Worm (Caenorhabditis elegans) whole organism, L4 larva: ENCODE measurements around the gene F14D7.3.
A peak's percentile ranks its signal among the peaks of the same experiment; 100 is the strongest.

ENCODE experiments used
- F26F4.8 ChIP-seq: fragments of 200-800 bp; sonication (Bioruptor generic); conservative IDR thresholded peaks from 2 replicates; pipeline ENCODE4 v1.3.6; 2022; ENCODE audit warnings: missing genetic modification characterization, missing compliant biosample characterization
- T26A8.4 ChIP-seq: fragments of 200-800 bp; sonication (Bioruptor generic); IDR thresholded peaks from 2 replicates; pipeline ENCODE4 v1.3.6; 2022; ENCODE audit warnings: missing genetic modification characterization, missing compliant biosample characterization
- Y48G9A.11 ChIP-seq: fragments of 200-800 bp; sonication (Bioruptor generic); IDR thresholded peaks from 2 replicates; pipeline ENCODE4 v1.3.6; 2022; ENCODE audit warnings: missing genetic modification reagents, missing genetic modification characterization, missing compliant biosample characterization
- Y75B8A.6 ChIP-seq: fragments of 200-800 bp; sonication (Bioruptor generic); IDR thresholded peaks from 2 replicates; pipeline ENCODE4 v1.3.6; 2022; ENCODE audit warnings: missing genetic modification reagents, missing genetic modification characterization, missing compliant biosample characterization
- ZK546.5 ChIP-seq, 2 experiments: sonication (generic microtip); optimal IDR thresholded peaks; 2 replicates each; lab custom pipeline; 2017; ENCODE audit warnings: missing biosample characterization in 2 of 2, missing genetic modification characterization in 2 of 2
- ama-1 ChIP-seq: fragments of 150-350 bp; optimal IDR thresholded peaks from 2 replicates; lab custom pipeline; 2014; ENCODE audit warnings: inconsistent platforms, mixed read lengths
- cey-2 ChIP-seq: sonication (generic microtip); optimal IDR thresholded peaks from 3 replicates; lab custom pipeline; 2017; ENCODE audit warnings: missing genetic modification characterization, mild to moderate bottlenecking, missing compliant biosample characterization, antibody characterized with exemption, borderline replicate concordance; ENCODE audit not compliant: insufficient read depth
- ctbp-1 ChIP-seq: fragments of 200-800 bp; sonication (Bioruptor generic); IDR thresholded peaks from 2 replicates; pipeline ENCODE4 v1.3.6; 2022; ENCODE audit warnings: missing genetic modification reagents, missing genetic modification characterization, missing compliant biosample characterization
- dpl-1 ChIP-seq: fragments of 150-350 bp; optimal IDR thresholded peaks from 2 replicates; lab custom pipeline; 2014; ENCODE audit warnings: missing biosample characterization, missing genetic modification reagents, missing genetic modification characterization
- duxl-1 ChIP-seq: sonication (generic microtip); optimal IDR thresholded peaks from 2 replicates; lab custom pipeline; 2016; ENCODE audit warnings: mild to moderate bottlenecking, missing genetic modification characterization, moderate library complexity, missing compliant biosample characterization; ENCODE audit not compliant: poor library complexity
- egl-27 ChIP-seq: sonication (generic microtip); optimal IDR thresholded peaks from 3 replicates; lab custom pipeline; 2017; ENCODE audit warnings: missing biosample characterization, missing genetic modification reagents, missing genetic modification characterization
- jun-1 ChIP-seq: fragments of 150-350 bp; optimal IDR thresholded peaks from 2 replicates; lab custom pipeline; 2014; ENCODE audit warnings: missing biosample characterization, missing genetic modification reagents, missing genetic modification characterization
- lim-7 ChIP-seq: fragments of 200-800 bp; sonication (Bioruptor generic); IDR thresholded peaks from 2 replicates; pipeline ENCODE4 v1.3.6; 2022; ENCODE audit warnings: missing genetic modification characterization, missing compliant biosample characterization
- lin-1 ChIP-seq: fragments of 200-800 bp; sonication (Bioruptor generic); IDR thresholded peaks from 2 replicates; pipeline ENCODE4 v1.3.6; 2022; ENCODE audit warnings: missing genetic modification reagents, missing genetic modification characterization, missing compliant biosample characterization
- lin-29 ChIP-seq: fragments of 200-800 bp; sonication (Bioruptor generic); IDR thresholded peaks from 2 replicates; pipeline ENCODE4 v1.3.6; 2022; ENCODE audit warnings: missing genetic modification reagents, missing genetic modification characterization, missing compliant biosample characterization
- mdl-1 ChIP-seq, 2 experiments: fragments of 150-350 bp in 1 of 2; sonication (generic microtip) in 1 of 2; optimal IDR thresholded peaks; 2 replicates each; lab custom pipeline; 2014 to 2017; ENCODE audit warnings: missing biosample characterization in 2 of 2, missing genetic modification characterization in 2 of 2
- mes-2 ChIP-seq: sonication (generic microtip); optimal IDR thresholded peaks from 2 replicates; lab custom pipeline; 2016; ENCODE audit warnings: missing genotype, mild to moderate bottlenecking, missing genetic modification characterization, missing compliant biosample characterization; ENCODE audit not compliant: poor library complexity, severe bottlenecking
- mxl-2 ChIP-seq: fragments of 200-800 bp; sonication (Bioruptor generic); conservative IDR thresholded peaks from 2 replicates; pipeline ENCODE4 v1.3.6; 2022; ENCODE audit warnings: missing genetic modification reagents, missing genetic modification characterization, missing compliant biosample characterization
- nhr-28 ChIP-seq: fragments of 150-350 bp; optimal IDR thresholded peaks from 2 replicates; lab custom pipeline; 2014; ENCODE audit warnings: missing biosample characterization, missing genetic modification characterization
- nhr-77 ChIP-seq: fragments of 150-350 bp; optimal IDR thresholded peaks from 2 replicates; lab custom pipeline; 2014; ENCODE audit warnings: missing biosample characterization, missing genetic modification characterization
- php-3 ChIP-seq: fragments of 200-800 bp; sonication (Bioruptor generic); IDR thresholded peaks from 2 replicates; pipeline ENCODE4 v1.3.6; 2022; ENCODE audit warnings: missing genetic modification reagents, missing genetic modification characterization, missing compliant biosample characterization
- tra-1 ChIP-seq: fragments of 200-800 bp; sonication (Bioruptor generic); IDR thresholded peaks from 2 replicates; pipeline ENCODE4 v1.3.6; 2022; ENCODE audit warnings: missing genetic modification reagents, missing genetic modification characterization, missing compliant biosample characterization
- unc-62 ChIP-seq, 3 experiments: fragments of 150-350 bp in 1 of 3; sonication (generic microtip); optimal IDR thresholded peaks in 2 of 3; peaks in 1 of 3; 1 replicate in 1 of 3; 2 replicates in 2 of 3; lab custom pipeline; 2014 to 2017; ENCODE audit warnings: missing biosample characterization in 3 of 3, missing genetic modification characterization in 3 of 3, missing genetic modification reagents in 3 of 3, missing genotype in 1 of 3
- zfp-2 ChIP-seq: sonication (generic microtip); optimal IDR thresholded peaks from 2 replicates; lab custom pipeline; 2016; ENCODE audit warnings: mild to moderate bottlenecking, missing genetic modification characterization, missing compliant biosample characterization
- zip-2 ChIP-seq: fragments of 150-350 bp; optimal IDR thresholded peaks from 2 replicates; lab custom pipeline; 2014; ENCODE audit warnings: missing biosample characterization, missing genetic modification characterization
- ztf-11 ChIP-seq: fragments of 150-350 bp; optimal IDR thresholded peaks from 2 replicates; lab custom pipeline; 2014; ENCODE audit warnings: missing biosample characterization, missing genetic modification characterization

The F14D7.3 gene

DNA sequence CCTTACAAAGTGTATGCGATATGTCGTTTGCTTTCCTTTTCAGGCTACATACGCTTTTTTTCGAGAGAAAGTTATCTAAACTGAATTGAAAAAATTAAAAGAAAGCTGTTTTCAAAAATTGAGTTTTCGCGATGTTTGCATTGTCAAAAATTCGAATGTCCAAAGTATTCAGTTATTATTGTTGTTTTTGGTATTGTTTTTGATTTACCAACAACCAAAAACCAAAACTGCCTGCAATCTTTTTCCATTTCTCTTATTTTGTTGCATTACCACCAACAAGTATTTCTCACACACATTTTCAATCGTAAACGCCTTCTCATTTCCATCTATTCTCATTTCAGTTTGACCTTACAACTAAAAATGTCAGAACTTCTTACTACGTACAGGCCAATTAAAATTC lies 32.2 kb downstream of the F14D7.3 start, which contains the start of gene pepm-1:
Gene pepm-1, plus strand, starts transcription at position 301 of the 400 bp plus-strand sequence.
- TF ChIP-seq F26F4.8: no peak
- TF ChIP-seq nhr-28 (tag; lab: Kevin White, UChicago): no peak
- no peak for TF ChIP-seq php-3 (GFP tag; lab: Robert Waterston, UW)
- no peak for TF ChIP-seq zip-2 (tag; lab: Kevin White, UChicago)

ce11 chrV:14331477-14331876 lies 34.9 kb downstream of the F14D7.3 start, which contains the start of gene F47B8.8:
Gene F47B8.8, plus strand, starts transcription at chrV:14331733.
- TF ChIP-seq mdl-1 (tag; optimal IDR thresholded peaks at IDR 0.05; lab: Kevin White, UChicago) (peak in 1 of 2 experiments; percentile 13), ctbp-1 (GFP tag; lab: Robert Waterston, UW) (no peak), zfp-2 (tag; lab: Kevin White, UChicago) (no peak)

ce11 chrV:14333116-14333515 lies 36.5 kb downstream of the F14D7.3 start, which contains the start of gene srm-4:
Gene srm-4, plus strand, starts transcription at chrV:14333416.
- TF ChIP-seq cey-2 (tag; lab: Kevin White, UChicago) (no peak), ZK546.5 (tag; optimal IDR thresholded peaks at IDR 0.05; lab: Kevin White, UChicago) (no peak), nhr-77 (tag; lab: Kevin White, UChicago) (no peak)
- TF ChIP-seq, all 104 proteins: peak for 0

- TF ChIP-seq F26F4.8 (no peak), tra-1 (GFP tag; lab: Robert Waterston, UW) (no peak), ama-1 (lab: Kevin White, UChicago) (no peak), zfp-2 (tag; lab: Kevin White, UChicago) (no peak), mes-2 (tag; lab: Kevin White, UChicago) (no peak), Y48G9A.11 (GFP tag; lab: Robert Waterston, UW) (no peak), jun-1 (tag; lab: Kevin White, UChicago) (no peak)
These were observed 38.3 kb downstream of the F14D7.3 start, which contains the start of gene srm-5 for ce11 chrV:14334901-14335300. Gene srm-5, plus strand, starts transcription at chrV:14335201.

DNA sequence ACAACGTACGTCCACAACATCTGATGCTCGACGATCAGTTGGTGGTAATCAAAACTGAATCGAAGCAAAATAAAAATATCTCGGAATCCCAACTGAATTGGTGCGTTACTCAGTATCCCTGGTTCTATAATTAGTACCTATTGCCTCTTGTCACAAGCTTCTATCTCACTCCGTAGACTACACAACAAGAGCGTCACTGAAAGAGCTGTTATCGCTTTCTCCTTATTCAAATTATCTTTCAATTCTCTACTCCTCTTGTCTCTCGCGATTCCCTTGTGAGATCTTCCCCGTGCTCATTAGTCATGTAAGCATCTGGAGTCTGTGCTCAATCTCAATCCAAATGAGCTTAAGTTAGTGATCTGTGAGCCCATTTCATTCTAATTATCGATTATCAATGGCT lies 40.1 kb downstream of the F14D7.3 start, which contains the start of gene srm-6:
Gene srm-6, plus strand, starts transcription at position 301 of the 400 bp plus-strand sequence.
- TF ChIP-seq egl-27 (no peak), T26A8.4 (GFP tag; lab: Robert Waterston, UW) (no peak), nhr-28 (tag; lab: Kevin White, UChicago) (no peak), ztf-11 (tag; lab: Kevin White, UChicago) (no peak), tra-1 (GFP tag; lab: Robert Waterston, UW) (no peak), dpl-1 (GFP tag; lab: Kevin White, UChicago) (no peak), duxl-1 (no peak), lin-1 (GFP tag; lab: Robert Waterston, UW) (no peak), mxl-2 (GFP tag; lab: Robert Waterston, UW) (no peak), lim-7 (GFP tag; lab: Robert Waterston, UW) (no peak), lin-29 (no peak)

ce11 chrV:14341672-14342071 lies 45.1 kb downstream of the F14D7.3 start, which contains the start of gene F47B8.10:
Gene F47B8.10, plus strand, starts transcription at chrV:14341972.
- TF ChIP-seq unc-62 (GFP tag; optimal IDR thresholded peaks at IDR 0.05 in 1 of 2; lab: Kevin White, UChicago) (peak in 1 of 2 experiments; percentile 79), unc-62 (tag; optimal IDR thresholded peaks at IDR 0.05; lab: Kevin White, UChicago) (no peak), Y75B8A.6 (GFP tag; lab: Robert Waterston, UW) (no peak)
- TF ChIP-seq, all 104 proteins: peak for 1
